Fruit fly (Drosophila melanogaster) whole organism, embryonic: Measurements from ENCODE around the gene His3.3B.

Source experiments
- BEAF-32 ChIP-seq: fragments of 200-800 bp; sonication (Bioruptor generic); optimal IDR thresholded peaks from 3 replicates; lab custom pipeline; 2017; ENCODE audit warnings: missing biosample characterization, missing genetic modification characterization, mild to moderate bottlenecking, moderate library complexity, missing genetic modification reagents
- Bteb2 ChIP-seq: fragments of 200-800 bp; sonication (Bioruptor generic); optimal IDR thresholded peaks from 2 replicates; lab custom pipeline; 2016; ENCODE audit warnings: missing biosample characterization, missing genetic modification characterization
- CG10431 ChIP-seq: fragments of 200-800 bp; sonication (Bioruptor generic); optimal IDR thresholded peaks from 3 replicates; lab custom pipeline; 2018; ENCODE audit warnings: missing biosample characterization, mild to moderate bottlenecking, missing genetic modification characterization
- CG13894 ChIP-seq: fragments of 200-800 bp; sonication (Bioruptor generic); optimal IDR thresholded peaks from 3 replicates; lab custom pipeline; 2018; ENCODE audit warnings: missing biosample characterization, mild to moderate bottlenecking, missing genetic modification characterization, moderate library complexity
- CG15479 ChIP-seq: fragments of 200-800 bp; sonication (Bioruptor generic); optimal IDR thresholded peaks from 3 replicates; lab custom pipeline; 2019; ENCODE audit warnings: missing biosample characterization, mild to moderate bottlenecking, missing genetic modification characterization, moderate library complexity
- CG17361 ChIP-seq: fragments of 200-800 bp; sonication (Bioruptor generic); IDR thresholded peaks from 3 replicates; pipeline ENCODE4 v1.3.6; 2022; ENCODE audit warnings: missing biosample characterization, missing genetic modification characterization
- CG17568 ChIP-seq: fragments of 200-800 bp; sonication (Bioruptor generic); optimal IDR thresholded peaks from 2 replicates; lab custom pipeline; 2018; ENCODE audit warnings: missing biosample characterization, mild to moderate bottlenecking, missing genetic modification characterization, moderate library complexity
- CG17612 ChIP-seq: fragments of 200-800 bp; sonication (Bioruptor generic); IDR thresholded peaks from 2 replicates; pipeline ENCODE4 v1.3.6; 2022; ENCODE audit warnings: missing biosample characterization, missing genetic modification characterization
- CG32532 ChIP-seq: fragments of 200-800 bp; sonication (Bioruptor generic); IDR thresholded peaks from 2 replicates; pipeline ENCODE4 v1.3.6; 2022; ENCODE audit warnings: missing biosample characterization, missing genetic modification characterization
- CG33557 ChIP-seq: fragments of 200-800 bp; sonication (Bioruptor generic); optimal IDR thresholded peaks from 2 replicates; lab custom pipeline; 2019; ENCODE audit warnings: missing biosample characterization, mild to moderate bottlenecking, missing genetic modification characterization, moderate library complexity
- CG3407 ChIP-seq: fragments of 200-800 bp; sonication (Bioruptor generic); optimal IDR thresholded peaks from 2 replicates; lab custom pipeline; 2018; ENCODE audit warnings: missing biosample characterization, mild to moderate bottlenecking, missing genetic modification characterization
- CG4282 ChIP-seq: fragments of 200-800 bp; sonication (Bioruptor generic); optimal IDR thresholded peaks from 2 replicates; lab custom pipeline; 2016; ENCODE audit warnings: missing biosample characterization, missing genetic modification characterization
- CG5953 ChIP-seq: fragments of 200-800 bp; sonication (Bioruptor generic); IDR thresholded peaks from 2 replicates; pipeline ENCODE4 v1.3.6; 2022; ENCODE audit warnings: missing biosample characterization, missing genetic modification characterization
- CG7271 ChIP-seq: fragments of 200-800 bp; sonication (Bioruptor generic); optimal IDR thresholded peaks from 2 replicates; lab custom pipeline; 2018; ENCODE audit warnings: missing biosample characterization, mild to moderate bottlenecking, missing genetic modification characterization, moderate library complexity
- CG9727 ChIP-seq: fragments of 200-800 bp; sonication (Bioruptor generic); optimal IDR thresholded peaks from 3 replicates; lab custom pipeline; 2017; ENCODE audit warnings: missing biosample characterization, mild to moderate bottlenecking, missing genetic modification characterization
- Camta ChIP-seq: fragments of 200-800 bp; sonication (Bioruptor generic); optimal IDR thresholded peaks from 2 replicates; lab custom pipeline; 2016; ENCODE audit warnings: missing biosample characterization, missing genetic modification characterization
- Chrac-16 ChIP-seq: fragments of 200-800 bp; sonication (Bioruptor generic); optimal IDR thresholded peaks from 3 replicates; lab custom pipeline; 2016; ENCODE audit warnings: missing biosample characterization, missing genetic modification characterization
- CkIIα-i1 ChIP-seq: fragments of 200-800 bp; sonication (Bioruptor generic); IDR thresholded peaks from 2 replicates; pipeline ENCODE4 v1.3.6; 2022; ENCODE audit warnings: missing biosample characterization, missing genetic modification characterization
- D19A ChIP-seq: fragments of 200-800 bp; optimal IDR thresholded peaks from 3 replicates; lab custom pipeline; 2019; ENCODE audit warnings: missing biosample characterization, mild to moderate bottlenecking, missing genetic modification characterization, moderate library complexity
- Dp ChIP-seq: fragments of 200-800 bp; sonication (Bioruptor generic); optimal IDR thresholded peaks from 2 replicates; lab custom pipeline; 2018; ENCODE audit warnings: missing biosample characterization, mild to moderate bottlenecking, missing genetic modification characterization, moderate library complexity
- Fer2 ChIP-seq: fragments of 200-800 bp; sonication (Bioruptor generic); optimal IDR thresholded peaks from 2 replicates; lab custom pipeline; 2018; ENCODE audit warnings: missing biosample characterization, mild to moderate bottlenecking, missing genetic modification characterization, moderate library complexity
- Fer3 ChIP-seq: fragments of 200-800 bp; sonication (Bioruptor generic); optimal IDR thresholded peaks from 2 replicates; lab custom pipeline; 2018; ENCODE audit warnings: missing biosample characterization, mild to moderate bottlenecking, missing genetic modification characterization, moderate library complexity
- H2.0 ChIP-seq: fragments of 200-800 bp; sonication (Bioruptor generic); IDR thresholded peaks from 2 replicates; pipeline ENCODE4 v1.3.6; 2022; ENCODE audit warnings: missing biosample characterization, missing genetic modification characterization
- HLH54F ChIP-seq: fragments of 200-800 bp; sonication (Bioruptor generic); optimal IDR thresholded peaks from 3 replicates; lab custom pipeline; 2016; ENCODE audit warnings: missing biosample characterization, missing genetic modification characterization
- Kr ChIP-seq: fragments of 200-800 bp; sonication (Bioruptor generic); optimal IDR thresholded peaks from 2 replicates; lab custom pipeline; 2017; ENCODE audit warnings: missing biosample characterization, mild to moderate bottlenecking, missing genetic modification characterization
- Lhr ChIP-seq: fragments of 200-800 bp; sonication (Bioruptor generic); optimal IDR thresholded peaks from 3 replicates; lab custom pipeline; 2017; ENCODE audit warnings: mild to moderate bottlenecking, missing biosample characterization, missing genetic modification reagents, missing genetic modification characterization
- MBD-R2 ChIP-seq: fragments of 200-800 bp; sonication (Bioruptor generic); IDR thresholded peaks from 2 replicates; pipeline ENCODE4 v1.3.6; 2022; ENCODE audit warnings: missing biosample characterization, missing genetic modification characterization
- Mrtf ChIP-seq: fragments of 200-800 bp; sonication (Bioruptor generic); IDR thresholded peaks from 3 replicates; pipeline ENCODE4 v1.3.6; 2022; ENCODE audit warnings: missing biosample characterization, missing genetic modification characterization
- Oaz ChIP-seq: fragments of 200-800 bp; sonication (Bioruptor generic); IDR thresholded peaks from 2 replicates; pipeline ENCODE4 v1.3.6; 2022; ENCODE audit warnings: missing biosample characterization, missing genetic modification characterization
- Oli ChIP-seq: fragments of 200-800 bp; sonication (Bioruptor generic); optimal IDR thresholded peaks from 2 replicates; lab custom pipeline; 2018; ENCODE audit warnings: missing biosample characterization, mild to moderate bottlenecking, missing genetic modification characterization, moderate library complexity
- Optix ChIP-seq: fragments of 200-800 bp; sonication (Bioruptor generic); IDR thresholded peaks from 3 replicates; pipeline ENCODE4 v1.3.6; 2022; ENCODE audit warnings: missing biosample characterization, missing genetic modification characterization
- Ravus ChIP-seq: fragments of 200-800 bp; sonication (Bioruptor generic); IDR thresholded peaks from 2 replicates; pipeline ENCODE4 v1.3.6; 2022; ENCODE audit warnings: missing biosample characterization, missing genetic modification characterization
- Sry-δ ChIP-seq: fragments of 200-800 bp; sonication (Bioruptor generic); optimal IDR thresholded peaks from 2 replicates; lab custom pipeline; 2016; ENCODE audit warnings: missing biosample characterization, missing genetic modification characterization
- Stat92E ChIP-seq, 3 experiments: fragments of >200 bp in 2 of 3; fragments of 200-800 bp in 1 of 3; sonication (Bioruptor generic) in 1 of 3; optimal IDR thresholded peaks; 2 replicates each; lab custom pipeline; 2017 to 2019; ENCODE audit warnings: missing biosample characterization in 3 of 3, missing genetic modification characterization in 3 of 3, mild to moderate bottlenecking in 1 of 3, moderate library complexity in 1 of 3
- ci ChIP-seq: fragments of 200-800 bp; sonication (Bioruptor generic); IDR thresholded peaks from 3 replicates; pipeline ENCODE4 v1.3.6; 2022; ENCODE audit warnings: missing biosample characterization, missing genetic modification characterization
- crp ChIP-seq, 2 experiments: fragments of 200-800 bp; sonication (Bioruptor generic); optimal IDR thresholded peaks; 2 replicates in 1 of 2; 3 replicates in 1 of 2; lab custom pipeline; 2017; ENCODE audit warnings: missing biosample characterization in 2 of 2, missing genetic modification characterization in 2 of 2, mild to moderate bottlenecking in 1 of 2, moderate library complexity in 1 of 2
- da ChIP-seq: fragments of 200-800 bp; sonication (Bioruptor generic); optimal IDR thresholded peaks from 2 replicates; lab custom pipeline; 2016; ENCODE audit warnings: missing biosample characterization, missing genetic modification characterization
- gcm2 ChIP-seq: fragments of 200-800 bp; sonication (Bioruptor generic); optimal IDR thresholded peaks from 2 replicates; lab custom pipeline; 2016; ENCODE audit warnings: missing biosample characterization, missing genetic modification characterization
- gsb-n ChIP-seq: fragments of 200-800 bp; sonication (Bioruptor generic); optimal IDR thresholded peaks from 3 replicates; lab custom pipeline; 2018; ENCODE audit warnings: missing biosample characterization, mild to moderate bottlenecking, missing genetic modification characterization
- nerfin-1 ChIP-seq: fragments of 200-800 bp; sonication (Bioruptor generic); optimal IDR thresholded peaks from 3 replicates; lab custom pipeline; 2019; ENCODE audit warnings: missing biosample characterization, mild to moderate bottlenecking, missing genetic modification characterization, moderate library complexity
- p53 ChIP-seq: fragments of 200-800 bp; sonication (Bioruptor generic); optimal IDR thresholded peaks from 2 replicates; lab custom pipeline; 2016; ENCODE audit warnings: missing biosample characterization, missing genetic modification characterization
- pan ChIP-seq, 4 experiments: fragments of >200 bp in 3 of 4; fragments of 200-800 bp in 1 of 4; sonication (Bioruptor generic) in 1 of 4; optimal IDR thresholded peaks in 3 of 4; IDR thresholded peaks in 1 of 4; 2 replicates each; pipeline versions ENCODE4 v1.3.6 to Lab custom; 2017 to 2022; ENCODE audit warnings: missing biosample characterization in 2 of 4, missing genetic modification characterization in 2 of 4, mixed read lengths in 1 of 4
- pnt ChIP-seq: fragments of 200-800 bp; sonication (Bioruptor generic); optimal IDR thresholded peaks from 3 replicates; lab custom pipeline; 2016; ENCODE audit warnings: missing biosample characterization, missing genetic modification characterization
- pum ChIP-seq: fragments of 200-800 bp; sonication (Bioruptor generic); optimal IDR thresholded peaks from 2 replicates; lab custom pipeline; 2016; ENCODE audit warnings: missing biosample characterization, missing genetic modification characterization
- ranshi ChIP-seq: fragments of 200-800 bp; sonication (Bioruptor generic); IDR thresholded peaks from 2 replicates; pipeline ENCODE4 v1.3.6; 2022; ENCODE audit warnings: missing biosample characterization, missing genetic modification characterization
- shn ChIP-seq: fragments of 200-800 bp; sonication (Bioruptor generic); optimal IDR thresholded peaks from 3 replicates; lab custom pipeline; 2016; ENCODE audit warnings: missing biosample characterization, missing genetic modification characterization
- tup ChIP-seq: fragments of 200-800 bp; sonication (Bioruptor generic); optimal IDR thresholded peaks from 2 replicates; lab custom pipeline; 2016; ENCODE audit warnings: missing biosample characterization, mild to moderate bottlenecking, missing genetic modification characterization, moderate library complexity
- zfh2 ChIP-seq: fragments of 200-800 bp; sonication (Bioruptor generic); optimal IDR thresholded peaks from 2 replicates; lab custom pipeline; 2016; ENCODE audit warnings: missing biosample characterization, missing genetic modification characterization

Gene His3.3B

dm6 chrX:9120828-9121754 lies 35.4 kb downstream of the His3.3B start (continued):
- no peak for TF ChIP-seq HLH54F
- peak; percentile 32 for TF ChIP-seq CG17568 (GFP tag; lab: Kevin White, UChicago)
- no peak for TF ChIP-seq shn (GFP tag; lab: Kevin White, UChicago)
- TF ChIP-seq CG4282 (GFP tag; lab: Kevin White, UChicago) = no peak
- TF ChIP-seq gsb-n = no peak
- TF ChIP-seq CG17361 (GFP tag; lab: Robert Waterston, UW) = peak; percentile 23; the same call in 1 of the 3 replicates
- peak; percentile 50 for TF ChIP-seq Fer3 (tag; lab: Kevin White, UChicago)
- peak; percentile 40; the same call in 1 of the 3 replicates for TF ChIP-seq Mrtf
- TF ChIP-seq BEAF-32 (GFP tag; lab: Kevin White, UChicago) = no peak
- no peak for TF ChIP-seq CG10431 (GFP tag; lab: Kevin White, UChicago)
- no peak for TF ChIP-seq Chrac-16 (GFP tag; lab: Kevin White, UChicago)
- no peak for TF ChIP-seq pan (optimal IDR thresholded peaks at IDR 0.05; lab: Kevin White, UChicago)
- peak in 1 of 2 experiments; percentile 50 for TF ChIP-seq pan (GFP tag; optimal IDR thresholded peaks at IDR 0.05 in 1 of 2, IDR thresholded peaks at IDR 0.05 in 1 of 2)
- peak; percentile 12 for TF ChIP-seq Camta (GFP tag; lab: Kevin White, UChicago)
- TF ChIP-seq Kr (GFP tag; lab: Kevin White, UChicago) = no peak
- peak; percentile 12; the same call in 1 of the 3 replicates for TF ChIP-seq ci
- TF ChIP-seq Ravus (GFP tag; lab: Robert Waterston, UW) = no peak
- no peak for TF ChIP-seq tup
- peak; percentile 39 for TF ChIP-seq Bteb2
- no peak for TF ChIP-seq CkIIα-i1 (GFP tag; lab: Robert Waterston, UW)
- no peak for TF ChIP-seq gcm2 (GFP tag; lab: Kevin White, UChicago)
- TF ChIP-seq ranshi = no peak
- no peak for TF ChIP-seq zfh2 (GFP tag; lab: Kevin White, UChicago)
- TF ChIP-seq Fer2 (tag; lab: Kevin White, UChicago) = no peak
- TF ChIP-seq D19A (tag; lab: Kevin White, UChicago) = peak; percentile 55
- TF ChIP-seq CG33557 (GFP tag; lab: Kevin White, UChicago) = no peak
- no peak for TF ChIP-seq CG15479 (GFP tag; lab: Kevin White, UChicago)
- TF ChIP-seq CG9727 (GFP tag; lab: Kevin White, UChicago) = peak; percentile 49
- TF ChIP-seq CG5953 (GFP tag; lab: Robert Waterston, UW) = no peak
- no peak for TF ChIP-seq Dp (GFP tag; lab: Kevin White, UChicago)
- no peak for TF ChIP-seq Optix (GFP tag; lab: Robert Waterston, UW)
- TF ChIP-seq Sry-δ (GFP tag; lab: Kevin White, UChicago) = no peak
- no peak for TF ChIP-seq Lhr (GFP tag; lab: Kevin White, UChicago)
- TF ChIP-seq CG32532 (GFP tag; lab: Robert Waterston, UW) = peak; percentile 58; the same call in 1 of the 2 replicates
- peak; percentile 6 for TF ChIP-seq nerfin-1 (tag; lab: Kevin White, UChicago)
- no peak for TF ChIP-seq Stat92E (GFP tag; optimal IDR thresholded peaks at IDR 0.05; lab: Kevin White, UChicago)
- TF ChIP-seq p53 = no peak
- TF ChIP-seq CG3407 (GFP tag; lab: Kevin White, UChicago) = no peak
- no peak for TF ChIP-seq pum (GFP tag; lab: Kevin White, UChicago)
- no peak for TF ChIP-seq CG17612 (GFP tag; lab: Robert Waterston, UW)
- TF ChIP-seq crp (GFP tag; optimal IDR thresholded peaks at IDR 0.05; lab: Kevin White, UChicago) = no peak
- TF ChIP-seq Oli (tag; lab: Kevin White, UChicago) = peak; percentile 53
- no peak for TF ChIP-seq CG7271
- TF ChIP-seq MBD-R2 = no peak
- 0 out of 2 replicates have a peak, but pooled peaks have one; percentile 33 for TF ChIP-seq H2.0 (GFP tag; lab: Robert Waterston, UW)
- no peak for TF ChIP-seq CG13894 (tag; lab: Kevin White, UChicago)
- no peak for TF ChIP-seq pnt (GFP tag; lab: Kevin White, UChicago)
- TF ChIP-seq da = no peak
- no peak for TF ChIP-seq Oaz (GFP tag; lab: Robert Waterston, UW)
